Fruit fly (Drosophila melanogaster): ENCODE data around the gene kug.

- TF ChIP-seq Myc (optimal IDR thresholded peaks at IDR 0.05) (no peak), h (optimal IDR thresholded peaks at IDR 0.05) (no peak), insv (optimal IDR thresholded peaks at IDR 0.05) (no peak)
Measured at dm6 chr3L:20002482-20003234, 2.4 kb upstream of the kug start, which contains the start of gene CG7668.
